Worm (Caenorhabditis elegans): Measurements from ENCODE around the gene F40G9.14.

Gene F40G9.14

DNA sequence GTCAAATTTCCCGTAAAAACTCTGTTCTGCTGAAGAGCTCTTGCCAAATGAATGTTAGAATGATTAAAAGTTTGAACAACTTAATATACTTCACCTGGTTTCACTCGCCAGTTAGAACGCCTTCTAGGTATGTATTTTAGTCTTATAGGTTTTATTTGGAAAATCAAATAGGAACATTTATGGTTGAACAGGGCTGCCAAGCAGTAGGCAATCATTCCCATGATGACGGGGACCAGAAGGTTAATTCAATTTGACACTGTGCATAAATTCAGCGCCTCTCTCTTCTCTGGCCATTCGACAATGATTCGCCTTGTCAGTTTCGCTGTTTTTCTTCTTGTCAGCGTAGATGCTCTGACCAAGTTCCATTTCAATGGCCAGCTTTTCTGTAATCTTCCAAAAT lies 4.5 kb upstream of the F40G9.14 start, which contains the start of gene F40G9.15:
Gene F40G9.15 (plus strand): TSS at position 301 of the 400 bp plus-strand sequence.
- no peak for TF ChIP-seq unc-62 (GFP tag; optimal IDR thresholded peaks at IDR 0.05)

DNA sequence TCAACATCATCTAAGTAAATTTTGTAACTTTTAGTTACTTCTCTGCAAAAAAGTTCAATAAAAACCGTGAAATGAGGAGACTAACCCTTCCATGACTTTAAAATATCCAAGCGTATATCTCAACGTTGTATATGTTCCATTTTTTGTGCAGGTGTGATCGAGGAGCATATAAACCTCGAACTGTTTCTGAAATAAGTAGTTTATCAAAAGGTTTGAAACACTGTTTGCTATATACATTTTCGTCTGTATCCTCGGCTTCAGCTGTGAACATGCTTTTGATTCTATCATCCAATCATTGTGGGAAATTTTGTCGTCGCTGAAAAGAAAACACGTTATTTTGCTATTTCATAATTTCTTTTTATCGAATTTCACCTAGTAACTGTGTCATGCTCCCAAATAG lies 3.3 kb upstream of the F40G9.14 start, which contains the start of gene F40G9.5:
Gene F40G9.5 (plus strand): TSS at position 301 of the 400 bp plus-strand sequence.
- TF ChIP-seq unc-62 (GFP tag; optimal IDR thresholded peaks at IDR 0.05), result no peak

DNA sequence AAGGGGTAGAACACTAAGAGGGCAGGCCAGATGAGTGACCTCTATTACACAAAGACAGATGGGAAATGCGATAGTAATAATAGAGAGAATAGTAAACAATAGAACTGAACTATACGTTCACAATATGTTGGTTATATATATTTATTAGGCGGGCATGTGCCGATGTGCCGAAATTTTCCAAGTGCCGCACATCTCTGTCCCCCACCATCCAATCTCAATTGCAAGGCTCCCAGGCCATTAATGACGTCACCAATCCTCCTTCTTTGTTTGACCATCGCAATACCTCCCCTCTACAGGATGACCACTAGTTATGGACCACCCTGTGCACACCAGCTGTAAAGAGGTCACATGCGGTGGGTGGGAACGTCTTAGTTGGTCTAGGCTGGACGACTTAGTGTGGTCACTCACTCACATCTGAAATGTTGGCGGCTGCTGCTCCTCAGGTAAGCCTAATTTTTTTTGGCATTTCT lies 1.5 kb upstream of the F40G9.14 start, which contains the start of gene F40G9.6:
Gene F40G9.6 (plus strand): TSS at position 420 of the 470 bp plus-strand sequence.
- no peak for TF ChIP-seq unc-62 (GFP tag; optimal IDR thresholded peaks at IDR 0.05)

DNA sequence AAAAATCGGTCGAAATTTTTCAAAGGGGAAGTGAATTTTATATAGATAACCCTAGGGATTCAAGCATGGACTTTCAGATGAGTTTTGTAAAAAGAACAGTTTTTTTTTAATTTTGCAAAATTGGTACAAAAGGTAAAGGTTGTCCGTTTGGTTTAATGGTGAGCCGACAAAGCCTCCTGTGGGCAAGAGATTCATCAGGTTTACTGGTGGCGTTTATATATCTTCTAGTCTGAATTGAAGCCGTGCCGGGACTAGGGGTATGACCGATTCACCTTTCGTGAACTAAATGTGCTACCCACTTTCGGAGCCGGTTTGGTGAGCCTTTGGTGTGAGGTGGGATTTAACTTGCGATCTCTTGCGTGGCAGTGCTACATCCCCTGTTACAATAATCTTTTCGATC lies 511 bp upstream of the F40G9.14 start:
- TF ChIP-seq unc-62 (GFP tag; optimal IDR thresholded peaks at IDR 0.05), result no peak

DNA sequence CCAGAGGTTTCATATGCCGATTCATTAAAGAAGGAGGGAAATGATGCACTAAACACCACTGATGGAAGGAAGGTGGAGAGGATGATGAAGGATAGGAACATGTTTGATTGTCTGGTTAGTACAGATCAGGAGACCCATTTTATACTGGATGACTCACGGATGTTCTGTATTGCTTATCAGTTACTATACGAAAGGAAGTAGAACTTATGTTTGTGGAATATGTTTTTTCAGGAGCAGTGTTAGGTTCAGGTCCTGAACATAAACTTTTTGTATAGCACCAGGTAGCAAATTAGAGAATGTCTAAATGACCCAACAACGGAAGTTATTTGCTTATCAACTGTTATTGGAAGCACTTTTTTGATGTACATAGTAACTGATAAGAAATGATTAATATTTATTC lies 1.9 kb downstream of the F40G9.14 start, which contains the start of gene clec-148:
Gene clec-148 (minus strand): TSS at position 101 of the 400 bp plus-strand sequence.
- TF ChIP-seq unc-62 (GFP tag; optimal IDR thresholded peaks at IDR 0.05), result no peak

DNA sequence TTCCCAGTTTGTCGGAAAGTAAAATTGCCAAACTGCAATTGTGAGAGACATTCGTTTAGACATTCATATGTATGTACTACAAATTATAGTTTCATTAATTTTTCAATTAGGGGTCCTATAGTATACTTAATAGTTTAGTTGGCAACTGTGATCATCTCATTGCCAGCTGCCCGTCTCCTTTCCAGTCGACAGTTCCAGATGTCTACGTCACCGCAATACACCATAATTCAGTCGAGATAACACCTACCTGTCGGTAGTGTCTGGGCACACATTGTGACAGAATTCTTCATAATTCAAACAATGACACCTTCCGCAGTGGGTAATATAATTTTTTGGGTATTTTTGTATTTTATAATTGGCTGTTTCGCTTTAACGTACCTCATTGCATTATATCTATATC lies 4.1 kb downstream of the F40G9.14 start, which contains the start of gene F40G9.19:
Gene F40G9.19 (plus strand): TSS at position 301 of the 400 bp plus-strand sequence.
- no peak for TF ChIP-seq unc-62 (GFP tag; optimal IDR thresholded peaks at IDR 0.05)

DNA sequence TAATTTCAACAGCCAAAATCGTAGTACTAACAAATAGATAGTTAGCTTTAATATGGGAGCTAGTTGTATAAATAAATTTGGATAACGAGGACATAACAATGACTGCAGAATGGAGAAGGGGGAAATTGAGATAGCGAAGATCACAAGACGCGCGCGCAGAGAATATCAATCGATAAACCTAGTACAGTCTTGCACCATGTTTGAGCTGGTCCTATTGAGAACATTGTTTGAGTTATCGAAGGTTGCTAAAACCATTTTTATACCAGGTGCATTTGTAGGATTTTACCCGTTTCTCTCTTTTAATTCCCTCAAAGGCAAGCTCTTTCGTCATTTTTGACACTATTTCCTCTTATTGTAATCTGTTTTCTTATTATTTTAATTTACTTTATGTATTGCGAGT lies 6.0 kb downstream of the F40G9.14 start, which contains the start of the genes F40G9.9 and F40G9.12:
Gene F40G9.9 (minus strand): TSS at position 101 of the 400 bp plus-strand sequence.
Gene F40G9.12 (plus strand): TSS at position 231 of the 400 bp plus-strand sequence.
- no peak for TF ChIP-seq unc-62 (GFP tag; optimal IDR thresholded peaks at IDR 0.05)

DNA sequence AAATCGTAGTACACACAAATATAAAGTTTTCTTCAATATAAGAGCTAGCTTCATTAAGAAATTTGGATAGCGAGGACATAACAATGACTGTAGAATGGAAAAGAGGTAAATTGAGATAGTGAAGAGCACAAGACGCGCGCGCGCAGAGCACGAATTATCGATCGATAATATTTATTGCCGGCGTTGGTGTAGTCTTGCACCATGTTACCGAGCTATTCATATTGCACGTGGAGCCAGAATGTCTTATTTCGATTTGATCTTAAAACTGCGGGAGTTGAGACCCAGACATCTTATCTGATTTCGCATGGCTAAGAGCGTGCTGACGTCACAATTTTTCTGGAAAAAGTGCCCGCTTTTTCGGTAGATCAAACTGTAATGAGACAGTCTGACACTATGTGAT lies 8.1 kb downstream of the F40G9.14 start, which contains the start of gene F40G9.18:
Gene F40G9.18 (minus strand): TSS at position 101 of the 400 bp plus-strand sequence.
- TF ChIP-seq unc-62 (GFP tag; optimal IDR thresholded peaks at IDR 0.05), result no peak

DNA sequence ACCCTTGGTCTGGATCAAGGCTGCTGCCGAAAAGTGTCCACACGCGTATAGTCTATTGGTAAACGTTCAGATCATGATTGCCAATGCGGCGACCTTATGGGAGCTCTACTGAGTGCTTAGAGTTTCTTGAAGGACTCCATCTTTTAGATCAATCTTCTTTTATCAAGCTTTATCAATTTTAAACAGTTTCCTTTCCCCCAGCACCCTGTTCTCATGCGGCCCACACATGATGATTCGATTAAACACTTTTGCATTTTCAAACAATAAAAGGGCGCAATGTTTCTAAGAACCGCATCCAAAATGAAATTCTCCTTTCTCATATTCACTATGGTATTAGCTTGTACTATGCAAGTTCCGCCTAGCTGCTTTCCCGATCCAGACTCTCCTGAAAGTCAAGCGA lies 12.2 kb downstream of the F40G9.14 start, which contains the start of gene F40G9.7:
Gene F40G9.7 (plus strand): TSS at position 301 of the 400 bp plus-strand sequence.
- TF ChIP-seq unc-62 (GFP tag; optimal IDR thresholded peaks at IDR 0.05), result no peak

DNA sequence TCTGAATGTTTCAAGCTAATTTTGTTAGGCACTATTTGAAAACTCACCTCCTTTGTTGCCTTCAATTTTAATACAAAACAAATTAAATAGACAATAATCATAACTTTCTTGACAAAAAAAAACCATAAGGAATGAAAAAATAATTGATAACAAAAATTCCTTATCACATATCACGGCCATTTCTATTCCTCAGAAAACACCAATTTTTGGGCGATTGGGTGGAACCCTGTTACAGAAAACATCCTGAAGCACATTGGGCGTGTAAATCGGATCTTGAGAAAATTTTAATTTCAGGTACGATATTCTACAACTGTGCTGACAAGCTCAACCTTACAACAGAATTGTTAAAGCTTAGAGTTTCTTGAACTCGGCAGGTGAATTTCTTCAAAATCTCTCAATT lies 12.8 kb downstream of the F40G9.14 start, which contains the start of gene F40G9.8:
Gene F40G9.8 (minus strand): TSS at position 101 of the 400 bp plus-strand sequence.
- no peak for TF ChIP-seq unc-62 (GFP tag; optimal IDR thresholded peaks at IDR 0.05)

DNA sequence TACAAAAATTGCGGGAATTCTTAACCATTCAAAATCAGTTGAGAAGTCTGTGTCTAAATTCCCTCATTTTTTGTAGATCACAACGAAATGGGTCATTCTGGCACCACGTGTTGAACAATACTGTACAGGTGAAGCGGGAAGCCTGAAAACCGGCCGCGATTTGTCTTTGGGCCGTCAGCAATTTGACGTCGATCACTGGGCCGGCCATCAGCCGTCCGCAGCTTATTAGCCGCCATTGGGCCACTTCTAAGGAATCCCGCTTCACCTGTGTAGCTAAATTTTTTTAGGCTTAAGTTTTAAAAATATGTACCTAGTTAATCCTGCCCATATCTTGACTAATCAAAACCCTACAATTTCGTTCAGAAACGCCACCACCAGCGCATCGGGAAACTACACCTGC lies 17.9 kb downstream of the F40G9.14 start:
- TF ChIP-seq unc-62 (GFP tag; optimal IDR thresholded peaks at IDR 0.05), result no peak

DNA sequence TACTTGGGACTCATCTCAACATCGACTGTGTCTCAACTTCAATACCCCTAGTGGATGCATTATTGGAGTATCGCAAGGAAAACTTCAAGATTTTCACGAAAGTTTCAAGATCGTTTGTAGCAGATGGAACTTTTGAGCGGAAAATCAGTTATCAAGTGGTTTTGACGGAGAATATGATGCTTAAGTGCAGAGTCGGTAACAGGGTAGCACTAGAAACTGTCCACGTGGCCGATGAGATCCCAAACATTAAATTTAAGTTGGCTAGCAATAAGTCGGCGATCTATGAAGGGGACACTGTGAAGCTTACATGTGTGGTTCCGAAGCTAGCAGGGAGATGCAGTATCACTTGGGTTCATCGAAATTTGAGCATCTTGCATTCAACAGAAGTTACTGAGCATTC lies 18.5 kb downstream of the F40G9.14 start:
- no peak for TF ChIP-seq unc-62 (GFP tag; optimal IDR thresholded peaks at IDR 0.05)

DNA sequence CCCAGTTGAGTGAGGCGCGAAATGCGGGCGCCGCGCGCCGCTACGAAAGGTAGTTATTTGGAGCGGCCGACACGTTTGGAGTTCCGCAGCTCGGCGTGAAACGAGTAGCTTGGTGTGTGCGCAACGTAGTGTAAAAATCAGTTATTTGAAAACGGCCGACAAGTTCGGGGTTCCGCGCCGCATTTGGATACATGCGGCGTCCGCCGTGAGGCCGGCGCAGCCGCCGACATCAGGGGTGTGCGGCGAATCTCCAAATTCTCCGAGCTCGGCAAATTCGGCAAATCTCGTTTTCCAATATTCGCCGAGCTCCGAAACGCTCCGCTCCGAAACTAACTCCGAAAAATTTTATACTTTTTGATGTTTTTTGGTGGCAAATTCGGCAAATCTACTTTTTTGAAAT lies 19.6 kb downstream of the F40G9.14 start:
- TF ChIP-seq unc-62 (GFP tag; optimal IDR thresholded peaks at IDR 0.05), result no peak

DNA sequence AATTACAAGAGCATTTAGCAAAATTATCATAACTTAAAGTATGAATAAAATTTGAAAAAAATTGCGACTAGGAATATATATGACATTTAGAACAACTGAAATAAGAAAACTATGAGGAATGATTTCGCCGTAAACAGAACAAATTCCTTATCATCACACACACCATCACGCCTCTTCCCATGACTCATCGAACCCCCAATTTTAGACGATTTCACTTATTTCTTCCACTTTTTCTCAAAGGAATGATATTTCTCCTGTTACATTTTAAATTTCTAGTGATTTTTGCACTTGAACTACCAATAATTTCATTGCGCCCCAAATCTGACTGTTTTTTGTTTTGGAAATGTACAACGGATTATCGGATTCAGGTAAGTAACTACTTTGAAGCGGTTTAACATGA lies 21.0 kb downstream of the F40G9.14 start, which contains the start of the genes zig-13 and ver-1:
Gene zig-13 (minus strand): TSS at position 101 of the 400 bp plus-strand sequence.
Gene ver-1 (plus strand): TSS at position 180 of the 400 bp plus-strand sequence.
- TF ChIP-seq unc-62 (GFP tag; optimal IDR thresholded peaks at IDR 0.05), result no peak

DNA sequence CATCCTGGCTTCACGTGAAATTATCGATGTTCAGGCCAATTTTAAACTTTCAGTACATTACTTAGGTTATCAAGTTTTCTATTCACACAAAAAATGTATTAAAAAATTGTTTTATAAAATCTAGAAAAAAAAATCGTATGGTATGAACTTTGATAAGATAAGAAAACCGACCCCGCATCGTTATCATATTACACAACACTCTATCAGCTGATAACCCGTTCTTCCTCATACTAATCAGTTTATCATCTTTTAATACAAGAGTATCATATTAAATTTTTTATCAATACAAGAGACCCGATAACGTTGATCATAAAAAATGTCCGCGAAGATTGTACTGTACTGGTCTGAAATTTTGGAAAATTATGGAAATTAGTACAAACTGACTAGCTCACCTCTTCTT lies 23.4 kb downstream of the F40G9.14 start:
- no peak for TF ChIP-seq unc-62 (GFP tag; optimal IDR thresholded peaks at IDR 0.05)

DNA sequence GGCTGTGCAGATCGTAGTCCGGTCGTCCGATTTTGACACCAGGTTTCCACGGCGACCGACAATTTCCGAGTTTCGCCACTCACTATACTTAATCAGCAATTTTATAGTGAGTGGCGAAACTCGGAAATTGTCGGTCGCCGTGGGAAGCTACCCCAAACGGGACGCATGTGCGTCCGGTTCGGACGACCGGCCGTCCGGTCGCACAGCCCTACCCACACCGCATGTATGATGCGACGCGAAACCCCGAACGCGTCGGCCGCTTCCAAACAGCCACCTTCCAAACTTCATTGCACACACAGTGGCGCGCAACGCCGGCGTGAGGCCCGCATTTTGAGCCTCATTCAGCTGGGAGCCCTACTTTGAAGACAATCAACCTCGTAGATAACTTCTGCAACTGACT lies 26.5 kb downstream of the F40G9.14 start:
- no peak for TF ChIP-seq unc-62 (GFP tag; optimal IDR thresholded peaks at IDR 0.05)

DNA sequence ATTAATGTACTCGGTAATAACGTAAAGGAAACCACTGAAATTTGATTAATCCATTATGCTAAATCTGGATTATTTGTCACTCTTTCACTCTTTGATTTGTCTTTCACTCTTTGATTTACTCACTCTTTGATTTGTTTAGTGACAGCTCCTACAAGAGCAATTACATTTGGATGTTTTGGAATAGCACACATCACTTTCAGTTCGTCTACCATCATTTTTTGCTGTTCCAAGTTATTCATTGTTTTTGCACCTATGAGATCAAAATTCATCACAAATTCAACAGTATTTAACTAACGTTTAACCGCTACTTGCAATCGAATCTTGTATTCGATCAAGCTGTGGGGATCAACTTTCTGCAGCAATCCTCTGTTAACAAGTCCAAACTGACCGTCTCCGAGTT lies 28.5 kb downstream of the F40G9.14 start:
- no peak for TF ChIP-seq unc-62 (GFP tag; optimal IDR thresholded peaks at IDR 0.05)

All from whole organism, dauer.